Fruit fly (Drosophila melanogaster) whole organism, pupa: ENCODE measurements around the gene CG43938.

Source experiments
- CG10348 ChIP-seq: fragments of 200-800 bp; sonication (Bioruptor generic); IDR thresholded peaks from 2 replicates; pipeline ENCODE4 v1.3.6; 2022; ENCODE audit warnings: missing biosample characterization, missing genetic modification characterization
- CG12605 ChIP-seq: fragments of 200-800 bp; sonication (Bioruptor generic); IDR thresholded peaks from 2 replicates; pipeline ENCODE4 v1.3.6; 2022; ENCODE audit warnings: missing biosample characterization, missing genetic modification characterization
- CG13204 ChIP-seq: fragments of 200-800 bp; sonication (Bioruptor generic); optimal IDR thresholded peaks from 2 replicates; lab custom pipeline; 2018; ENCODE audit warnings: missing biosample characterization, mild to moderate bottlenecking, missing genetic modification characterization, moderate library complexity
- CG14655 ChIP-seq: fragments of 200-800 bp; sonication (Bioruptor generic); optimal IDR thresholded peaks from 3 replicates; lab custom pipeline; 2017; ENCODE audit warnings: mild to moderate bottlenecking, missing biosample characterization, missing genetic modification reagents, missing genetic modification characterization
- CG15710 ChIP-seq: fragments of 200-800 bp; sonication (Bioruptor generic); optimal IDR thresholded peaks from 2 replicates; lab custom pipeline; 2018; ENCODE audit warnings: missing biosample characterization, mild to moderate bottlenecking, missing genetic modification characterization, moderate library complexity
- CG17806 ChIP-seq: fragments of 200-800 bp; sonication (Bioruptor generic); optimal IDR thresholded peaks from 2 replicates; lab custom pipeline; 2018; ENCODE audit warnings: missing biosample characterization, mild to moderate bottlenecking, missing genetic modification characterization, moderate library complexity
- CG32121 ChIP-seq: fragments of 200-800 bp; sonication (Bioruptor generic); IDR thresholded peaks from 2 replicates; pipeline ENCODE4 v1.3.6; 2022; ENCODE audit warnings: missing biosample characterization, missing genetic modification characterization
- CG34367 ChIP-seq: fragments of 200-800 bp; sonication (Bioruptor generic); optimal IDR thresholded peaks from 2 replicates; lab custom pipeline; 2018; ENCODE audit warnings: missing biosample characterization, mild to moderate bottlenecking, missing genetic modification characterization
- CG4496 ChIP-seq: fragments of 200-800 bp; sonication (Bioruptor generic); IDR thresholded peaks from 3 replicates; pipeline ENCODE4 v1.3.6; 2022; ENCODE audit warnings: missing biosample characterization, missing genetic modification characterization
- CG8159 ChIP-seq: fragments of 200-800 bp; sonication (Bioruptor generic); optimal IDR thresholded peaks from 3 replicates; lab custom pipeline; 2018; ENCODE audit warnings: missing biosample characterization, mild to moderate bottlenecking, missing genetic modification characterization, moderate library complexity
- CG8301 ChIP-seq: fragments of 200-800 bp; sonication (Bioruptor generic); optimal IDR thresholded peaks from 2 replicates; lab custom pipeline; 2018; ENCODE audit warnings: missing biosample characterization, mild to moderate bottlenecking, missing genetic modification characterization
- CG9948 ChIP-seq: fragments of 200-800 bp; sonication (Bioruptor generic); optimal IDR thresholded peaks from 2 replicates; lab custom pipeline; 2018; ENCODE audit warnings: missing biosample characterization, mild to moderate bottlenecking, missing genetic modification characterization, moderate library complexity
- D1 ChIP-seq: fragments of 200-800 bp; sonication (Bioruptor generic); optimal IDR thresholded peaks from 2 replicates; lab custom pipeline; 2018; ENCODE audit warnings: missing biosample characterization, mild to moderate bottlenecking, missing genetic modification characterization, moderate library complexity
- EcR ChIP-seq: fragments of 200-800 bp; sonication (Bioruptor generic); optimal IDR thresholded peaks from 3 replicates; lab custom pipeline; 2019; ENCODE audit warnings: missing biosample characterization, missing genetic modification characterization, mild to moderate bottlenecking, moderate library complexity, missing genetic modification reagents
- Ets98B ChIP-seq: fragments of 200-800 bp; sonication (Bioruptor generic); IDR thresholded peaks from 2 replicates; pipeline ENCODE4 v1.3.6; 2022; ENCODE audit warnings: missing biosample characterization, missing genetic modification characterization
- Pif1A ChIP-seq: fragments of 200-800 bp; sonication (Bioruptor generic); optimal IDR thresholded peaks from 3 replicates; lab custom pipeline; 2016; ENCODE audit warnings: missing biosample characterization, missing genetic modification characterization
- Pif1B ChIP-seq: fragments of 200-800 bp; sonication (Bioruptor generic); optimal IDR thresholded peaks from 3 replicates; lab custom pipeline; 2016; ENCODE audit warnings: missing biosample characterization, missing genetic modification characterization
- Snoo ChIP-seq: fragments of 200-800 bp; sonication (Bioruptor generic); optimal IDR thresholded peaks from 3 replicates; lab custom pipeline; 2017; ENCODE audit warnings: missing biosample characterization, mild to moderate bottlenecking, missing genetic modification characterization, inconsistent platforms
- fd96Ca ChIP-seq: fragments of 200-800 bp; sonication (Bioruptor generic); IDR thresholded peaks from 3 replicates; pipeline ENCODE4 v1.3.6; 2022; ENCODE audit warnings: missing biosample characterization, missing genetic modification characterization
- gl ChIP-seq: fragments of 200-800 bp; sonication (Bioruptor generic); optimal IDR thresholded peaks from 2 replicates; lab custom pipeline; 2018; ENCODE audit warnings: missing biosample characterization, mild to moderate bottlenecking, missing genetic modification characterization
- rn ChIP-seq: fragments of 200-800 bp; sonication (Bioruptor generic); IDR thresholded peaks from 2 replicates; pipeline ENCODE4 v1.3.6; 2022; ENCODE audit warnings: missing biosample characterization, missing genetic modification characterization

Gene CG43938

dm6 chr3L:21172527-21173253 lies 51.2 kb downstream of the CG43938 start, which contains the start of the genes chb and AsnS:
Gene chb (plus strand): TSS chr3L:21172853.
Gene AsnS (plus strand): TSS chr3L:21173118.
- TF ChIP-seq CG34367 (peak; percentile 72), CG32121 (peak; percentile 89), CG13204 (no peak), CG17806 (tag; lab: Kevin White, UChicago) (peak; percentile 89), CG10348 (GFP tag; lab: Robert Waterston, UW) (peak; percentile 50; the same call in 1 of the 2 replicates), fd96Ca (no peak), EcR (peak; percentile 77), D1 (tag; lab: Kevin White, UChicago) (peak; percentile 75), CG8159 (tag; lab: Kevin White, UChicago) (peak; percentile 82), CG9948 (peak; percentile 82), CG14655 (GFP tag; lab: Kevin White, UChicago) (peak; percentile 50), CG12605 (GFP tag; lab: Robert Waterston, UW) (peak; percentile 78), gl (peak; percentile 46), Snoo (tag; lab: Kevin White, UChicago) (peak; percentile 83), Ets98B (GFP tag; lab: Robert Waterston, UW) (peak; percentile 91), Pif1A (GFP tag; lab: Kevin White, UChicago) (peak; percentile 73), CG4496 (GFP tag; lab: Robert Waterston, UW) (peak; percentile 95), Pif1B (GFP tag; lab: Kevin White, UChicago) (peak; percentile 39), CG8301 (peak; percentile 69), CG15710 (tag; lab: Kevin White, UChicago) (peak; percentile 72), rn (GFP tag; lab: Robert Waterston, UW) (peak; percentile 58; the same call in 1 of the 2 replicates)
